Fruit fly (Drosophila melanogaster) whole organism, prepupa: Measurements from ENCODE around the gene CG15200.

Source experiments
- CG10631 ChIP-seq: fragments of 200-800 bp; sonication (Bioruptor generic); optimal IDR thresholded peaks from 2 replicates; lab custom pipeline; 2016; ENCODE audit warnings: missing biosample characterization, missing genetic modification characterization
- CG10669 ChIP-seq: fragments of 200-800 bp; sonication (Bioruptor generic); optimal IDR thresholded peaks from 3 replicates; lab custom pipeline; 2018; ENCODE audit warnings: missing biosample characterization, mild to moderate bottlenecking, missing genetic modification characterization, moderate library complexity
- CG11294 ChIP-seq: fragments of 200-800 bp; sonication (Bioruptor generic); IDR thresholded peaks from 2 replicates; pipeline ENCODE4 v1.3.6; 2022; ENCODE audit warnings: missing biosample characterization, missing genetic modification characterization
- CG11762 ChIP-seq: fragments of 200-800 bp; sonication (Bioruptor generic); optimal IDR thresholded peaks from 3 replicates; lab custom pipeline; 2016; ENCODE audit warnings: missing biosample characterization, missing genetic modification characterization; ENCODE audit not compliant: insufficient read depth
- CG11902 ChIP-seq: fragments of 200-800 bp; sonication (Bioruptor generic); optimal IDR thresholded peaks from 3 replicates; lab custom pipeline; 2016; ENCODE audit warnings: missing biosample characterization, missing genetic modification characterization
- CG1621 ChIP-seq: fragments of 200-800 bp; sonication (Bioruptor generic); optimal IDR thresholded peaks from 3 replicates; lab custom pipeline; 2018; ENCODE audit warnings: missing biosample characterization, mild to moderate bottlenecking, missing genetic modification characterization
- CG16779 ChIP-seq: fragments of 200-800 bp; sonication (Bioruptor generic); optimal IDR thresholded peaks from 3 replicates; lab custom pipeline; 2017; ENCODE audit warnings: missing biosample characterization, mild to moderate bottlenecking, missing genetic modification characterization
- CG32006 ChIP-seq: fragments of 200-800 bp; sonication (Bioruptor generic); optimal IDR thresholded peaks from 3 replicates; lab custom pipeline; 2017; ENCODE audit warnings: missing biosample characterization, mild to moderate bottlenecking, missing genetic modification characterization
- CG3919 ChIP-seq: fragments of 200-800 bp; sonication (Bioruptor generic); optimal IDR thresholded peaks from 3 replicates; lab custom pipeline; 2016; ENCODE audit warnings: missing biosample characterization, missing genetic modification characterization
- CG6163 ChIP-seq: fragments of 200-800 bp; sonication (Bioruptor generic); IDR thresholded peaks from 3 replicates; pipeline ENCODE4 v1.3.6; 2022; ENCODE audit warnings: missing biosample characterization, missing genetic modification characterization
- CG6276 ChIP-seq: fragments of 200-800 bp; sonication (Bioruptor generic); optimal IDR thresholded peaks from 2 replicates; lab custom pipeline; 2017; ENCODE audit warnings: missing biosample characterization, mild to moderate bottlenecking, missing genetic modification characterization
- CG6792 ChIP-seq: fragments of 200-800 bp; sonication (Bioruptor generic); optimal IDR thresholded peaks from 3 replicates; lab custom pipeline; 2016; ENCODE audit warnings: missing biosample characterization, missing genetic modification characterization
- CG6854 ChIP-seq: fragments of 200-800 bp; sonication (Bioruptor generic); optimal IDR thresholded peaks from 2 replicates; lab custom pipeline; 2017; ENCODE audit warnings: missing biosample characterization, mild to moderate bottlenecking, missing genetic modification characterization
- CG8119 ChIP-seq: fragments of 200-800 bp; sonication (Bioruptor generic); IDR thresholded peaks from 3 replicates; pipeline ENCODE4 v1.3.6; 2022; ENCODE audit warnings: missing biosample characterization, missing genetic modification characterization
- CG8319 ChIP-seq: fragments of 200-800 bp; sonication (Bioruptor generic); optimal IDR thresholded peaks from 3 replicates; lab custom pipeline; 2016; ENCODE audit warnings: missing biosample characterization, missing genetic modification characterization
- CG9139 ChIP-seq: fragments of 200-800 bp; sonication (Bioruptor generic); optimal IDR thresholded peaks from 3 replicates; lab custom pipeline; 2017; ENCODE audit warnings: missing biosample characterization, mild to moderate bottlenecking, missing genetic modification characterization
- Eip75B ChIP-seq: fragments of 200-800 bp; sonication (Bioruptor generic); optimal IDR thresholded peaks from 3 replicates; lab custom pipeline; 2016; ENCODE audit warnings: missing biosample characterization, missing genetic modification characterization
- Eip78C ChIP-seq: fragments of 200-800 bp; sonication (Bioruptor generic); peaks from one replicate; lab custom pipeline; 2016; ENCODE audit warnings: missing biosample characterization, missing genetic modification characterization
- Eip93F ChIP-seq: fragments of 200-800 bp; sonication (Bioruptor generic); optimal IDR thresholded peaks from 2 replicates; lab custom pipeline; 2016; ENCODE audit warnings: missing biosample characterization, mild to moderate bottlenecking, missing genetic modification characterization
- Ets21C ChIP-seq: fragments of 200-800 bp; sonication (Bioruptor generic); optimal IDR thresholded peaks from 3 replicates; lab custom pipeline; 2016; ENCODE audit warnings: missing biosample characterization, missing genetic modification characterization
- Ets96B ChIP-seq: fragments of 200-800 bp; optimal IDR thresholded peaks from 2 replicates; lab custom pipeline; 2019; ENCODE audit warnings: missing biosample characterization, mild to moderate bottlenecking, missing genetic modification characterization, moderate library complexity
- Gug ChIP-seq: fragments of 200-800 bp; sonication (Bioruptor generic); IDR thresholded peaks from 2 replicates; pipeline ENCODE4 v1.3.6; 2022; ENCODE audit warnings: missing biosample characterization, missing genetic modification characterization
- Hr38 ChIP-seq: sonication (Bioruptor generic); optimal IDR thresholded peaks from 2 replicates; lab custom pipeline; 2016; ENCODE audit warnings: missing biosample characterization, missing genetic modification characterization
- Hr39 ChIP-seq: fragments of 200-800 bp; sonication (Bioruptor generic); optimal IDR thresholded peaks from 2 replicates; lab custom pipeline; 2016; ENCODE audit warnings: missing biosample characterization, missing genetic modification characterization
- Hr4 ChIP-seq: fragments of 200-800 bp; sonication (Bioruptor generic); optimal IDR thresholded peaks from 3 replicates; lab custom pipeline; 2016; ENCODE audit warnings: missing biosample characterization, missing genetic modification characterization
- Lpt ChIP-seq: fragments of 200-800 bp; sonication (Bioruptor generic); optimal IDR thresholded peaks from 3 replicates; lab custom pipeline; 2016; ENCODE audit warnings: missing biosample characterization, missing genetic modification characterization
- Met ChIP-seq: fragments of 200-800 bp; sonication (Bioruptor generic); optimal IDR thresholded peaks from 3 replicates; lab custom pipeline; 2016; ENCODE audit warnings: missing biosample characterization, missing genetic modification characterization
- OdsH ChIP-seq: fragments of 200-800 bp; sonication (Bioruptor generic); optimal IDR thresholded peaks from 3 replicates; lab custom pipeline; 2016; ENCODE audit warnings: missing biosample characterization, missing genetic modification characterization
- Smox ChIP-seq: fragments of 200-800 bp; sonication (Bioruptor generic); optimal IDR thresholded peaks from 3 replicates; lab custom pipeline; 2016; ENCODE audit warnings: missing biosample characterization, missing genetic modification characterization
- Sox102F ChIP-seq: fragments of 200-800 bp; sonication (Bioruptor generic); optimal IDR thresholded peaks from 2 replicates; lab custom pipeline; 2016; ENCODE audit warnings: missing biosample characterization, mild to moderate bottlenecking, missing genetic modification characterization
- Sox14 ChIP-seq: fragments of 200-800 bp; sonication (Bioruptor generic); optimal IDR thresholded peaks from 3 replicates; lab custom pipeline; 2016; ENCODE audit warnings: missing biosample characterization, missing genetic modification characterization
- Sox15 ChIP-seq: fragments of 200-800 bp; sonication (Bioruptor generic); optimal IDR thresholded peaks from 3 replicates; lab custom pipeline; 2016; ENCODE audit warnings: missing biosample characterization, missing genetic modification characterization
- acj6 ChIP-seq: fragments of 200-800 bp; sonication (Bioruptor generic); optimal IDR thresholded peaks from 3 replicates; lab custom pipeline; 2016; ENCODE audit warnings: missing biosample characterization, missing genetic modification characterization
- dac ChIP-seq: fragments of 200-800 bp; sonication (Bioruptor generic); optimal IDR thresholded peaks from 2 replicates; lab custom pipeline; 2017; ENCODE audit warnings: missing biosample characterization, mild to moderate bottlenecking, missing genetic modification characterization
- dsx ChIP-seq: fragments of 200-800 bp; optimal IDR thresholded peaks from 3 replicates; lab custom pipeline; 2019; ENCODE audit warnings: missing biosample characterization, mild to moderate bottlenecking, missing genetic modification characterization, moderate library complexity; ENCODE audit not compliant: poor library complexity, severe bottlenecking
- eg ChIP-seq: fragments of 200-800 bp; sonication (Bioruptor generic); IDR thresholded peaks from 3 replicates; pipeline ENCODE4 v1.3.6; 2022; ENCODE audit warnings: missing biosample characterization, missing genetic modification characterization
- esn ChIP-seq: fragments of 200-800 bp; sonication (Bioruptor generic); optimal IDR thresholded peaks from 2 replicates; lab custom pipeline; 2016; ENCODE audit warnings: missing biosample characterization, mild to moderate bottlenecking, missing genetic modification characterization, moderate library complexity
- fd59A ChIP-seq: fragments of 200-800 bp; sonication (Bioruptor generic); optimal IDR thresholded peaks from 2 replicates; lab custom pipeline; 2017; ENCODE audit warnings: missing biosample characterization, mild to moderate bottlenecking, missing genetic modification characterization, missing genetic modification reagents
- fd85E ChIP-seq: fragments of 200-800 bp; sonication (Bioruptor generic); optimal IDR thresholded peaks from 3 replicates; lab custom pipeline; 2016; ENCODE audit warnings: missing biosample characterization, missing genetic modification characterization
- fkh ChIP-seq: fragments of 200-800 bp; sonication (Bioruptor generic); optimal IDR thresholded peaks from 3 replicates; lab custom pipeline; 2017; ENCODE audit warnings: missing biosample characterization, mild to moderate bottlenecking, missing genetic modification characterization, moderate library complexity
- lz ChIP-seq: fragments of 200-800 bp; sonication (Bioruptor generic); optimal IDR thresholded peaks from 3 replicates; lab custom pipeline; 2016; ENCODE audit warnings: missing biosample characterization, missing genetic modification characterization
- spab ChIP-seq: fragments of 200-800 bp; sonication (Bioruptor generic); optimal IDR thresholded peaks from 2 replicates; lab custom pipeline; 2017; ENCODE audit warnings: missing biosample characterization, mild to moderate bottlenecking, missing genetic modification characterization, missing genetic modification reagents
- ss ChIP-seq, 2 experiments: fragments of 200-800 bp; sonication (Bioruptor generic); optimal IDR thresholded peaks; 2 replicates in 1 of 2; 3 replicates in 1 of 2; lab custom pipeline; 2017 to 2018; ENCODE audit warnings: mild to moderate bottlenecking in 2 of 2, missing biosample characterization in 2 of 2, missing genetic modification characterization in 2 of 2, moderate library complexity in 1 of 2
- svp ChIP-seq: fragments of 200-800 bp; sonication (Bioruptor generic); peaks from one replicate; lab custom pipeline; 2016; ENCODE audit warnings: missing biosample characterization, missing genetic modification characterization
- topi ChIP-seq: fragments of 200-800 bp; sonication (Bioruptor generic); optimal IDR thresholded peaks from 3 replicates; lab custom pipeline; 2016; ENCODE audit warnings: missing biosample characterization, missing genetic modification characterization
- vri ChIP-seq: fragments of 200-800 bp; sonication (Bioruptor generic); optimal IDR thresholded peaks from 3 replicates; lab custom pipeline; 2016; ENCODE audit warnings: missing biosample characterization, mild to moderate bottlenecking, missing genetic modification characterization

Gene CG15200

DNA sequence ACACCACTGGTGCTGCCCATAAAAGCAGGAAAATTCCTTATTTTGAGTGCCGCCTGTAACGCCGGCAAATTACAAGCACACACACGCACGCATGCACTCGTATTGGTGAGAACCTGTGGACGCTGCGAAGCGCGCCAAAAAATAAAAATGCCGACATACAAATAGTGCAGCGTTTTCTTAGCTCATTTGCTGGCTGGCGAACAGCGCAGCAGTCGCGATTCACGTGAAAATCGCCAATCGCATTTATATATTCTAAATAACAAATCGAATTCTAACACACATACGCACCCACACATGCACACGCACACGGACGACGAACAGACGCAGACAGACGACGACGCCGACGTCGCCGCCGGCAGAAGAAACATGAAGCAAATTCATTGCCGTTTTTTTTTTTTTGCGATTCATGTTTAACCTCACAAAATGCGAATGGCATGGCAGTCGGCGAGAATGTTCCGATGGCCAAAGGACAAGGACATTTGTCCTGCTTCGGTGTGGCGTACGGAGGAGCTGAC is 35.1 kb upstream of the CG15200 start (continued):
- no peak for TF ChIP-seq Eip75B (GFP tag; lab: Kevin White, UChicago)
- TF ChIP-seq, all 60 proteins: peak for 7

dm6 chrX:11148272-11148835 is 34.4 kb upstream of the CG15200 start, which contains the start of gene Ran:
Gene Ran, minus strand, starts transcription at chrX:11148716.
- no peak for TF ChIP-seq CG3919 (GFP tag; lab: Kevin White, UChicago)
- TF ChIP-seq CG32006: no peak
- no peak for TF ChIP-seq CG6792
- TF ChIP-seq OdsH (GFP tag; lab: Kevin White, UChicago): no peak
- TF ChIP-seq svp (GFP tag; lab: Kevin White, UChicago): peak; percentile 24
- 0 out of 3 replicates have a peak, but pooled peaks have one; percentile 15 for TF ChIP-seq eg (GFP tag; lab: Robert Waterston, UW)
- TF ChIP-seq lz (GFP tag; lab: Kevin White, UChicago): no peak
- TF ChIP-seq fd85E: no peak
- no peak for TF ChIP-seq CG10669
- peak; percentile 44 for TF ChIP-seq CG6854 (GFP tag; lab: Kevin White, UChicago)
- TF ChIP-seq CG6163 (GFP tag; lab: Robert Waterston, UW): peak; percentile 34; the same call in 1 of the 3 replicates
- no peak for TF ChIP-seq Met
- TF ChIP-seq fd59A (GFP tag; lab: Kevin White, UChicago): no peak
- TF ChIP-seq, all 60 proteins: peak for 4

- no peak for TF ChIP-seq Lpt (GFP tag; lab: Kevin White, UChicago)
- TF ChIP-seq Eip75B (GFP tag; lab: Kevin White, UChicago): peak; percentile 5
- TF ChIP-seq CG11762 (GFP tag; lab: Kevin White, UChicago): no peak
- no peak for TF ChIP-seq spab (GFP tag; lab: Kevin White, UChicago)
- peak; percentile 15 for TF ChIP-seq Hr4 (GFP tag; lab: Kevin White, UChicago)
- TF ChIP-seq Sox102F (GFP tag; lab: Kevin White, UChicago): peak; percentile 13
- no peak for TF ChIP-seq Gug
- peak; percentile 54 for TF ChIP-seq vri (GFP tag; lab: Kevin White, UChicago)
- TF ChIP-seq CG6854 (GFP tag; lab: Kevin White, UChicago): no peak
- TF ChIP-seq CG6792: no peak
- TF ChIP-seq Met: peak; percentile 34
- TF ChIP-seq Hr39 (GFP tag; lab: Kevin White, UChicago): peak; percentile 52
- TF ChIP-seq Eip78C: peak; percentile 60
- TF ChIP-seq CG6163 (GFP tag; lab: Robert Waterston, UW): no peak
- no peak for TF ChIP-seq CG8119
- TF ChIP-seq CG11294 (GFP tag; lab: Robert Waterston, UW): no peak
- no peak for TF ChIP-seq CG8319 (GFP tag; lab: Kevin White, UChicago)
- TF ChIP-seq fd59A (GFP tag; lab: Kevin White, UChicago): no peak
- peak; percentile 18 for TF ChIP-seq Ets21C
- TF ChIP-seq Smox: peak; percentile 35
- no peak for TF ChIP-seq fkh
- TF ChIP-seq Sox14 (GFP tag; lab: Kevin White, UChicago): no peak
- no peak for TF ChIP-seq dsx (GFP tag; lab: Kevin White, UChicago)
- TF ChIP-seq CG3919 (GFP tag; lab: Kevin White, UChicago): peak; percentile 5
- peak; percentile 43 for TF ChIP-seq OdsH (GFP tag; lab: Kevin White, UChicago)
- TF ChIP-seq CG10631 (GFP tag; lab: Kevin White, UChicago): peak; percentile 5
- TF ChIP-seq Ets96B (tag; lab: Kevin White, UChicago): no peak
- TF ChIP-seq CG6276 (GFP tag; lab: Kevin White, UChicago): no peak
- TF ChIP-seq Hr38 (GFP tag; lab: Kevin White, UChicago): no peak
- TF ChIP-seq CG11902 (GFP tag; lab: Kevin White, UChicago): no peak
- TF ChIP-seq Eip93F: no peak
- peak; percentile 16 for TF ChIP-seq esn
- no peak for TF ChIP-seq CG9139 (GFP tag; lab: Kevin White, UChicago)
- peak; percentile 23 for TF ChIP-seq acj6 (GFP tag; lab: Kevin White, UChicago)
- no peak for TF ChIP-seq ss (GFP tag; optimal IDR thresholded peaks at IDR 0.05; lab: Kevin White, UChicago)
- no peak for TF ChIP-seq CG1621 (tag; lab: Kevin White, UChicago)
- TF ChIP-seq topi: peak; percentile 40
- no peak for TF ChIP-seq fd85E
- TF ChIP-seq eg (GFP tag; lab: Robert Waterston, UW): 0 out of 3 replicates have a peak, but pooled peaks have one; percentile 24
- TF ChIP-seq Sox15 (GFP tag; lab: Kevin White, UChicago): no peak
- TF ChIP-seq CG16779 (tag; lab: Kevin White, UChicago): no peak
- no peak for TF ChIP-seq dac (GFP tag; lab: Kevin White, UChicago)
Observed at dm6 chrX:11149201-11149600, 33.5 kb upstream of the CG15200 start, which contains the start of gene Lint-1. Gene Lint-1, plus strand, starts transcription at chrX:11149323.
